Worm (Caenorhabditis elegans): ENCODE data around the gene F26C11.1.

ce11 chrII:9859575-9859974 lies 35.0 kb upstream of the F26C11.1 start, which contains the start of gene chil-5:
- TF ChIP-seq ceh-82 (tag; optimal IDR thresholded peaks at IDR 0.05) (no peak), eor-1 (tag; optimal IDR thresholded peaks at IDR 0.05) (no peak), zag-1 (tag; optimal IDR thresholded peaks at IDR 0.05) (no peak), ama-1 (optimal IDR thresholded peaks at IDR 0.05) (no peak), nhr-28 (tag; optimal IDR thresholded peaks at IDR 0.05) (no peak), nhr-11 (tag; optimal IDR thresholded peaks at IDR 0.05) (no peak), nhr-76 (tag; optimal IDR thresholded peaks at IDR 0.05) (no peak), skn-1 (tag; optimal IDR thresholded peaks at IDR 0.05) (no peak), mdl-1 (tag; optimal IDR thresholded peaks at IDR 0.05) (no peak), elt-3 (tag; optimal IDR thresholded peaks at IDR 0.05) (no peak), jun-1 (tag; optimal IDR thresholded peaks at IDR 0.05) (no peak), pqm-1 (tag; optimal IDR thresholded peaks at IDR 0.05) (no peak), ztf-4 (tag; optimal IDR thresholded peaks at IDR 0.05) (no peak), elt-1 (tag; optimal IDR thresholded peaks at IDR 0.05) (no peak)

Data from whole organism, L3 larva.